Worm (Caenorhabditis elegans): Measurements from ENCODE around the gene ZK1127.3.
A peak's percentile ranks its signal among the peaks of the same experiment; 100 is the strongest.

DNA sequence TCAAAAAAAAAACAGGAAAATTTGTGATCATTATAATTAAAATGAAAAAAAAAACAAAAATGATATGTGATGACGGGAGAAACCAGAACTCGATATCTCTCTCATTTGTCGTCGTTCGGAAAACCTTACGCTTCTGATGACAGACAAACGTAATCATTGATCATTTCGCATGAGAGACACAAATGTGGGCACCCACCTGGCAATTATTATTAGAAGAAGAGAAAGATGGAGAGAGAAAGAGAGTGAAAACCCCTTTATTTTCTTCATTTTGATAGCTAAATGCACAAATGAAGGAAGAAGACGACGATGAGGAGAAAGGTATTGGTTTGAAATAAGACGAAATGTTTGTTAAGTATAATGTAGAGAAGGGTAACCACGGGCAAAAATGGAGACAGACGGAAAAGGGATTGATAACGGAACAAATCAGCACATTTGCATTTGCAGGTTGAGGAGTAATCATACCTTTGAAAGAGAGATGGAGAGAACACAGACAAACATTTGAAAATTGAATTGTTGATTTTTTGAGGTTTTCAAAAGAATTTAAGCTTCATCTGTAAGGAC, 23.9 kb upstream of the ZK1127.3 start:
- TF ChIP-seq fos-1 (tag; optimal IDR thresholded peaks at IDR 0.05) (no peak), mxl-2 (GFP tag; conservative IDR thresholded peaks at IDR 0.05) (no peak), dpl-1 (GFP tag; optimal IDR thresholded peaks at IDR 0.05) (no peak), ceh-62 (tag; optimal IDR thresholded peaks at IDR 0.05) (no peak), nhr-25 (tag; optimal IDR thresholded peaks at IDR 0.05; ENCODE audit: borderline replicate concordance, insufficient read depth) (no peak), nhr-6 (tag; optimal IDR thresholded peaks at IDR 0.05) (no peak), ztf-11 (tag; optimal IDR thresholded peaks at IDR 0.05) (no peak), madf-5 (GFP tag; IDR thresholded peaks at IDR 0.05) (no peak), ces-1 (GFP tag; optimal IDR thresholded peaks at IDR 0.05) (no peak), daf-19 (GFP tag; conservative IDR thresholded peaks at IDR 0.05) (no peak), jun-1 (tag; optimal IDR thresholded peaks at IDR 0.05) (no peak), unc-62 (GFP tag; optimal IDR thresholded peaks at IDR 0.05 in 1 of 2) (peak in 1 of 2 experiments; percentile 95), unc-62 (tag; optimal IDR thresholded peaks at IDR 0.05) (no peak)
